Worm (Caenorhabditis elegans): ENCODE measurements around the gene T26C12.3.

T26C12.3 gene

DNA sequence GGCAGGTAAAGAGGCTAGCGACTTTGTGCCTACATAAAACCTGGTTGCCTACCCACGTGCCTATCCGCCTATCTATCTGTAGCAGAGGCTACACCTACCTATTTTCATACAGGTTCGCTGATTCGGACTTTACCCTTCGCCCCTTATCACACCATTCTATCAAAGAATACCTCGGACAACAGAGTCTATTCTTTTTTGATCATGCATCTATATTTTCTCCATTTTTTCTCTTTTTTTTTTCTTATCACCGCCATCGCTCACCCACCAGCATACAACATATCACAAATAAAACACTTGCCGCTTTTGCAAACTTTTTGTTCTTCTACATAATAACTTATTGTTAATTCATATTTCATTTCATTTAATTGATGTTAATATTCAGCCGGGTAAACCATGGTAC, 14.7 kb downstream of the T26C12.3 start, which contains the start of gene T26C12.1:
T26C12.1 (plus strand) TSS at position 383 of the 400 bp plus-strand sequence.
- TF ChIP-seq ceh-82 (tag; optimal IDR thresholded peaks at IDR 0.05) (no peak), aly-2 (tag; optimal IDR thresholded peaks at IDR 0.05) (no peak), ama-1 (optimal IDR thresholded peaks at IDR 0.05) (no peak), crh-2 (tag; optimal IDR thresholded peaks at IDR 0.05) (no peak), fos-1 (tag; optimal IDR thresholded peaks at IDR 0.05) (peak; percentile 66), elt-1 (tag; optimal IDR thresholded peaks at IDR 0.05) (no peak), lin-39 (tag; optimal IDR thresholded peaks at IDR 0.05) (no peak), R02D3.7 (tag; optimal IDR thresholded peaks at IDR 0.05) (no peak), nhr-237 (tag; optimal IDR thresholded peaks at IDR 0.05) (no peak)

DNA sequence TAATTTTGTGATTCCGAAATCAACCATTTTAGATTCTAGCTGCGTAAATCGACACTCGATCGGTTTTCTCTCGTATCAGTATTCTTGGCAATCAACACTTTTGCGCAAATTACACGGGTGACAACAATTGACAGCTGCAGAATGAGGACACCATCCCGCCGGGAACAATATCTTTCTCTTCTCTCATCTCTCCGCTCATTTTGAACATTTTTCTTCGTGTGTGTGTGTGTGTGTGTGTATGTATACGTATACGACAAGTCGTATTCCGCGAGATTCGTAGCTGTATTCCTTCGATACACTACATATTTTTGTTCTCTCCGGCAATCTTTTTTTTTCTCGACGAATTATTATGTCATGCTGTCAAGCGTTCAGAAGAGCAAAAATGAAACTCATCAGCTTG, 16.3 kb downstream of the T26C12.3 start:
- TF ChIP-seq nhr-129 (tag; optimal IDR thresholded peaks at IDR 0.05) (no peak), nhr-21 (tag; optimal IDR thresholded peaks at IDR 0.05) (peak; percentile 9)

DNA sequence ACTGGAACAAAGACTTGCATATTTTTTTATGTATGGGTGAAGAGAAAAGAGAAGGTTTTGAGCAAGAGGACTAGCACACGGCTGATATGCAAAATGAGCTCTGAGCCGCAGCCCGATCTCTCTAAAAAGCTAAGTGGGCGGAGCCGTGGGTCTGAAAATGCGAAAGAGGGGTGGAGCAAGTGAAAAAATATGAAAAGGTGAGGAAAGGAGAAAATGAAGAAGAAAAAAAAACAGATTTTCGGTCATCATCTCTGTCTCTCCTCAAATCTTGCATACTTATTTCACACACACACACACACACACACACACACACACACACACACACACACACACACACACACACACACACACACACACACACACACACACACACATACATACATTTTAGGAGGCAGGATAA, 18.8 kb downstream of the T26C12.3 start, which contains the start of gene dmd-9:
dmd-9 (minus strand) TSS at position 101 of the 400 bp plus-strand sequence.
- no peak for TF ChIP-seq ztf-4 (tag; optimal IDR thresholded peaks at IDR 0.05)
- no peak for TF ChIP-seq lin-39 (tag; optimal IDR thresholded peaks at IDR 0.05)
- TF ChIP-seq gmeb-1 (tag; optimal IDR thresholded peaks at IDR 0.05) = no peak
- TF ChIP-seq peb-1 (tag; optimal IDR thresholded peaks at IDR 0.05) = no peak
- no peak for TF ChIP-seq nhr-77 (tag; optimal IDR thresholded peaks at IDR 0.05)
- TF ChIP-seq crh-2 (tag; optimal IDR thresholded peaks at IDR 0.05) = no peak
- no peak for TF ChIP-seq nhr-11 (tag; optimal IDR thresholded peaks at IDR 0.05)

DNA sequence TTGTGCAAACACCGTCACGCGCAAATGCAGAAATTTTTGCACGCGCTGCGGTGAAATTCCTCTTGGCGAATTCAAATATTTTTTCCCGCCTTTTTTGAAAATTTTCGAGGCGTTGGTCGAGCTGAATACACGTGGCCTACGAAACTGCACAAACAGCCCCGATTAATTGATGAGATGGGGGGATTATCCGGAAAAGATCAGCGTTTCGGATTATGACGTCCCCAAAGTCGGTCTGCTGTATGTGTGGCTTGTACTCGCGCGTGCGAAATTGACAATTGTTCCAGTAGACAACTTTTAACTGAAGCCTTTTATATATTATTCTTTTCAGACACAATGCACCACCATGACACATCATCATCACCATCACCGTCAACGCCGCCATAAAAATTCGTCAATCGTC, 21.1 kb downstream of the T26C12.3 start:
- no peak for TF ChIP-seq zag-1 (tag; optimal IDR thresholded peaks at IDR 0.05)

DNA sequence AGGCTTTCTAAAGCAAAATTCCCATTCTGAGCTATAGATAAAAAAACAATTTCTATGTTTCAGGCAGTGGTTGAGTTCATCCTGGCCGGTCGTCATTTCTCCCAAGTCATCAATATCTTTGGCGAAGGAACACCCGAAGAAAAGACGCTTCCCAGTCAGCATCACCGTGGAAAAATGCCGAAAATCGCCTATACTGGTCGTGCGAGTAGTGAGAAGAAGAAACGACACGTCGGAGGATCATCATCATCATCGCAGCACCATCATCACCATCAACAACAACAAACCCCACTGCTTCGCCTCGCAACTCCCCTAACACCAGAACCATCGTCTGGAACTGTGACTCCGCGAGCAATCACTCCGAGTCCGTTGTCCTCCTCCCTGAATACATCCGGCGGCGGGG, 21.6 kb downstream of the T26C12.3 start:
- TF ChIP-seq ZK546.5 (tag; optimal IDR thresholded peaks at IDR 0.05) = no peak
- no peak for TF ChIP-seq peb-1 (tag; optimal IDR thresholded peaks at IDR 0.05)
- TF ChIP-seq sma-9 (GFP tag; optimal IDR thresholded peaks at IDR 0.05) = no peak
- no peak for TF ChIP-seq sma-9 (tag; optimal IDR thresholded peaks at IDR 0.05)
- no peak for TF ChIP-seq gmeb-1 (tag; optimal IDR thresholded peaks at IDR 0.05)
- no peak for TF ChIP-seq aly-2 (tag; optimal IDR thresholded peaks at IDR 0.05)
- TF ChIP-seq R02D3.7 (tag; optimal IDR thresholded peaks at IDR 0.05) = no peak
- no peak for TF ChIP-seq nhr-12 (tag; optimal IDR thresholded peaks at IDR 0.05)
- TF ChIP-seq snpc-4 (tag; optimal IDR thresholded peaks at IDR 0.05) = no peak
- no peak for TF ChIP-seq lin-39 (tag; optimal IDR thresholded peaks at IDR 0.05)
- TF ChIP-seq Y55F3AM.14 (GFP tag; optimal IDR thresholded peaks at IDR 0.05) = no peak
- no peak for TF ChIP-seq sma-3 (GFP tag; optimal IDR thresholded peaks at IDR 0.05)
- no peak for TF ChIP-seq fos-1 (tag; optimal IDR thresholded peaks at IDR 0.05)
- TF ChIP-seq nhr-237 (tag; optimal IDR thresholded peaks at IDR 0.05) = no peak

DNA sequence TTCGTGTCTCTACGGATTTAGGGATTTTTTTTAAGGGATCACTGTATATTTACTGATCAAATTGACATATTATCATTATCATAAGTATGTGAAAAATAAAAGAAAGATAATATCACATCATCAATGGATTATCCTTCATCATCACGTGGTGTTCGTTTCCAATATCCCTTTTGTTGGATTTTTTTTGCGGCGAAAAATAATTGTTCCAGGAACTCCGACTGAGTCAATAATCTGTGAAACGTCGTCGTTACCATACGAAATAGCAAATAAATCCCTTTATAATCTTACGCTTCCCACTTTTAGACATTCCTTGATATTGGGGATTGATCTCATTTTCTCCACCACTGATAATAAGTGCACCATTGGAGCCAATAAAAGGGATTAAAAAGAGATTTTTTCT, 23.2 kb downstream of the T26C12.3 start:
- no peak for TF ChIP-seq peb-1 (tag; optimal IDR thresholded peaks at IDR 0.05)
- no peak for TF ChIP-seq lsy-2 (tag; optimal IDR thresholded peaks at IDR 0.05)
- no peak for TF ChIP-seq snpc-4 (tag; optimal IDR thresholded peaks at IDR 0.05)
- TF ChIP-seq nhr-21 (tag; optimal IDR thresholded peaks at IDR 0.05) = peak; percentile 22
- no peak for TF ChIP-seq dmd-4 (tag; optimal IDR thresholded peaks at IDR 0.05)

DNA sequence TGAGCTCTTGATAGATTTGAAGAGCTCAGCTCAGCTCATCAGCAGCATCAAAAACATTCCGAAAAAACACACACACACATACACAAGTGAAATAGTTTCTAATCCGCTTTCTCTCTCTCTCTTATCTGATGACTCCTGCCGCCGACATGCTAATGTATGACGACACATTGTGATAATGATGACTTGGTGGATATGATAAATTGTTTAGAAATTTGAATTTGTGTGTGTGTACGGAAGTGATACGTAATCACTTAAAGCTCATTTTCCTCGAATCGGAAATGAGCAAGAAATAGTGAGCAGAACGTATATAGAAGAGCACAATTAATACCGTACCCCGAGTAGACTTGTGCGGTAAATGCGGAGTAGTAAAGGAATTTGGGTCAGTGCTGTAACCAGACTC, 26.3 kb downstream of the T26C12.3 start:
- TF ChIP-seq elt-1 (tag; optimal IDR thresholded peaks at IDR 0.05) (no peak), lsy-2 (tag; optimal IDR thresholded peaks at IDR 0.05) (peak in 1 of 2 experiments; percentile 3), sma-9 (GFP tag; optimal IDR thresholded peaks at IDR 0.05) (peak; percentile 26), sma-9 (tag; optimal IDR thresholded peaks at IDR 0.05) (no peak)

DNA sequence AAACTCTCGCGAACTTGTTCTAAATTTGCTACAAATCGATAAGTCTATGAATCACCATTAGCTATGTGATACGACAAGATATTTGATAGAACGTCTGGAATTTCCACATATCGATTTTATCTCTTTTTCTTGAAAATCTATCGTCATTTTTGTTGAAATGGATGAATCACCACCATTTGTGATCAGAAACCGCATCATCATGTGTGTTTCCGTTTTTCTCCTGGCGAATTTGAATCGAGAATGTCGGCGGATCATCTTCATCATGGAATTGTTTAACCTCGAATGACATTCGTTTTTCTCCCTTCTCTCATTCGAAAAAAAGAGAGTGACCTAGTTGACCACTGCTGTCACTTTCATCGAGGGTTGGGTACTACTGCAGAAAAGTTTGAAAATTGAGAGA, 38.9 kb downstream of the T26C12.3 start:
- TF ChIP-seq dmd-4 (tag; optimal IDR thresholded peaks at IDR 0.05) (no peak), ZK546.5 (tag; optimal IDR thresholded peaks at IDR 0.05) (no peak), blmp-1 (tag; optimal IDR thresholded peaks at IDR 0.05; ENCODE audit: insufficient read depth) (peak; percentile 88), nhr-237 (tag; optimal IDR thresholded peaks at IDR 0.05) (no peak), zag-1 (tag; optimal IDR thresholded peaks at IDR 0.05) (no peak), nhr-10 (tag; optimal IDR thresholded peaks at IDR 0.05) (no peak), sma-9 (GFP tag; optimal IDR thresholded peaks at IDR 0.05) (peak; percentile 30), sma-9 (tag; optimal IDR thresholded peaks at IDR 0.05) (no peak), mdl-1 (tag; optimal IDR thresholded peaks at IDR 0.05) (no peak), mab-5 (tag; optimal IDR thresholded peaks at IDR 0.05) (no peak), lsy-2 (tag; optimal IDR thresholded peaks at IDR 0.05) (peak in 1 of 2 experiments; percentile 13), alr-1 (tag; optimal IDR thresholded peaks at IDR 0.05) (no peak), nhr-25 (tag; optimal IDR thresholded peaks at IDR 0.05) (peak; percentile 6), gmeb-1 (tag; optimal IDR thresholded peaks at IDR 0.05) (peak; percentile 17), nhr-23 (tag; optimal IDR thresholded peaks at IDR 0.05) (no peak), nhr-11 (tag; optimal IDR thresholded peaks at IDR 0.05) (no peak), nhr-21 (tag; optimal IDR thresholded peaks at IDR 0.05) (peak; percentile 43), nhr-129 (tag; optimal IDR thresholded peaks at IDR 0.05) (peak; percentile 3), nhr-6 (tag; optimal IDR thresholded peaks at IDR 0.05) (no peak), fos-1 (tag; optimal IDR thresholded peaks at IDR 0.05) (peak; percentile 81), ceh-82 (tag; optimal IDR thresholded peaks at IDR 0.05) (no peak), ztf-4 (tag; optimal IDR thresholded peaks at IDR 0.05) (no peak), sem-4 (tag; optimal IDR thresholded peaks at IDR 0.05) (peak; percentile 46), nhr-12 (tag; optimal IDR thresholded peaks at IDR 0.05) (no peak), lin-11 (tag; optimal IDR thresholded peaks at IDR 0.05) (no peak), peb-1 (tag; optimal IDR thresholded peaks at IDR 0.05) (no peak), sma-3 (GFP tag; optimal IDR thresholded peaks at IDR 0.05) (peak; percentile 42)

Measured in whole organism, L2 larva.